Fruit fly (Drosophila melanogaster) whole organism, embryonic: ENCODE measurements around the gene CG17717.
A peak's percentile ranks its signal among the peaks of the same experiment; 100 is the strongest.

Source experiments
- Awh ChIP-seq: fragments of 200-800 bp; sonication (Bioruptor generic); IDR thresholded peaks from 2 replicates; pipeline ENCODE4, ENCODE4 v1.3.6; 2022; ENCODE audit warnings: missing biosample characterization, missing genetic modification characterization
- CG12769 ChIP-seq: fragments of 200-800 bp; sonication (Bioruptor generic); optimal IDR thresholded peaks from 2 replicates; lab custom pipeline; 2019; ENCODE audit warnings: missing biosample characterization, mild to moderate bottlenecking, missing genetic modification characterization, moderate library complexity
- CG13775 ChIP-seq: fragments of 200-800 bp; sonication (Bioruptor generic); optimal IDR thresholded peaks from 3 replicates; lab custom pipeline; 2017; ENCODE audit warnings: missing biosample characterization, mild to moderate bottlenecking, missing genetic modification characterization
- CG14050 ChIP-seq: fragments of 200-800 bp; sonication (Bioruptor generic); IDR thresholded peaks from 3 replicates; pipeline ENCODE4 v1.3.6; 2022; ENCODE audit warnings: missing biosample characterization, missing genetic modification characterization
- CG16779 ChIP-seq: fragments of 200-800 bp; sonication (Bioruptor generic); IDR thresholded peaks from 2 replicates; pipeline ENCODE4 v1.3.6; 2022; ENCODE audit warnings: missing biosample characterization, missing genetic modification characterization
- CG17385 ChIP-seq: fragments of 200-800 bp; sonication (Bioruptor generic); optimal IDR thresholded peaks from 3 replicates; lab custom pipeline; 2018; ENCODE audit warnings: missing biosample characterization, mild to moderate bottlenecking, missing genetic modification characterization
- CG17802 ChIP-seq: fragments of 200-800 bp; sonication (Bioruptor generic); optimal IDR thresholded peaks from 2 replicates; lab custom pipeline; 2018; ENCODE audit warnings: missing biosample characterization, mild to moderate bottlenecking, missing genetic modification characterization, moderate library complexity
- CG17829 ChIP-seq: fragments of 200-800 bp; optimal IDR thresholded peaks from 2 replicates; lab custom pipeline; 2019; ENCODE audit warnings: missing biosample characterization, mild to moderate bottlenecking, missing genetic modification characterization, moderate library complexity
- CG18262 ChIP-seq: fragments of 200-800 bp; optimal IDR thresholded peaks from 3 replicates; lab custom pipeline; 2019; ENCODE audit warnings: missing biosample characterization, mild to moderate bottlenecking, missing genetic modification characterization, moderate library complexity
- CG34376 ChIP-seq: fragments of 200-800 bp; sonication (Bioruptor generic); optimal IDR thresholded peaks from 2 replicates; lab custom pipeline; 2018; ENCODE audit warnings: missing biosample characterization, mild to moderate bottlenecking, missing genetic modification characterization
- CG3838 ChIP-seq: fragments of 200-800 bp; sonication (Bioruptor generic); optimal IDR thresholded peaks from 3 replicates; lab custom pipeline; 2016; ENCODE audit warnings: missing biosample characterization, missing genetic modification characterization
- CG3995 ChIP-seq: fragments of 200-800 bp; sonication (Bioruptor generic); optimal IDR thresholded peaks from 3 replicates; lab custom pipeline; 2016; ENCODE audit warnings: missing biosample characterization, missing genetic modification characterization
- CG4282 ChIP-seq: fragments of 200-800 bp; sonication (Bioruptor generic); optimal IDR thresholded peaks from 2 replicates; lab custom pipeline; 2016; ENCODE audit warnings: missing biosample characterization, missing genetic modification characterization
- CG6272 ChIP-seq: fragments of 200-800 bp; sonication (Bioruptor generic); IDR thresholded peaks from 2 replicates; pipeline ENCODE4 v1.3.6; 2022; ENCODE audit warnings: missing biosample characterization, missing genetic modification characterization
- CG7372 ChIP-seq: fragments of 200-800 bp; sonication (Bioruptor generic); IDR thresholded peaks from 2 replicates; pipeline ENCODE4 v1.3.6; 2022; ENCODE audit warnings: missing biosample characterization, missing genetic modification characterization
- CG7786 ChIP-seq: fragments of 200-800 bp; sonication (Bioruptor generic); optimal IDR thresholded peaks from 2 replicates; lab custom pipeline; 2016; ENCODE audit warnings: missing biosample characterization, missing genetic modification characterization
- CG8290 ChIP-seq, 3 experiments: fragments of 200-800 bp; sonication (Bioruptor generic); optimal IDR thresholded peaks; 2 replicates each; lab custom pipeline; 2016 to 2019; ENCODE audit warnings: missing biosample characterization in 3 of 3, missing genetic modification characterization in 3 of 3, mild to moderate bottlenecking in 2 of 3, moderate library complexity in 1 of 3
- CG8359 ChIP-seq: fragments of 200-800 bp; sonication (Bioruptor generic); optimal IDR thresholded peaks from 2 replicates; lab custom pipeline; 2017; ENCODE audit warnings: missing biosample characterization, mild to moderate bottlenecking, missing genetic modification characterization, borderline replicate concordance
- Dad ChIP-seq: fragments of 200-800 bp; sonication (Bioruptor generic); optimal IDR thresholded peaks from 3 replicates; lab custom pipeline; 2016; ENCODE audit warnings: missing biosample characterization, missing genetic modification characterization
- Dll ChIP-seq: fragments of 200-800 bp; sonication (Bioruptor generic); IDR thresholded peaks from 4 replicates; pipeline ENCODE4 v1.3.6; 2022; ENCODE audit warnings: missing biosample characterization, missing genetic modification characterization; ENCODE audit not compliant: partially characterized antibody
- HLH3B ChIP-seq: fragments of 200-800 bp; sonication (Bioruptor generic); IDR thresholded peaks from 2 replicates; pipeline ENCODE4 v1.3.6; 2022; ENCODE audit warnings: missing biosample characterization, missing genetic modification characterization
- PHDP ChIP-seq: fragments of 200-800 bp; sonication (Bioruptor generic); optimal IDR thresholded peaks from 3 replicates; lab custom pipeline; 2018; ENCODE audit warnings: missing biosample characterization, mild to moderate bottlenecking, missing genetic modification characterization, moderate library complexity
- Pdp1 ChIP-seq, 2 experiments: fragments of 200-800 bp; sonication (Bioruptor generic); optimal IDR thresholded peaks; 3 replicates each; lab custom pipeline; 2016; ENCODE audit warnings: missing biosample characterization in 2 of 2, missing genetic modification characterization in 2 of 2, mild to moderate bottlenecking in 1 of 2, moderate library complexity in 1 of 2
- Ravus ChIP-seq: fragments of 200-800 bp; sonication (Bioruptor generic); IDR thresholded peaks from 2 replicates; pipeline ENCODE4 v1.3.6; 2022; ENCODE audit warnings: missing biosample characterization, missing genetic modification characterization
- Usf ChIP-seq: fragments of 200-800 bp; sonication (Bioruptor generic); optimal IDR thresholded peaks from 2 replicates; lab custom pipeline; 2017; ENCODE audit warnings: missing genotype, missing biosample characterization, missing genetic modification characterization
- aop ChIP-seq: fragments of 200-800 bp; sonication (Bioruptor generic); IDR thresholded peaks from 2 replicates; pipeline ENCODE4 v1.3.6; 2022; ENCODE audit warnings: missing biosample characterization, missing genetic modification characterization
- ase ChIP-seq: fragments of 200-800 bp; sonication (Bioruptor generic); IDR thresholded peaks from 3 replicates; pipeline ENCODE4 v1.3.6; 2022; ENCODE audit warnings: missing biosample characterization, missing genetic modification characterization
- ash1 ChIP-seq: fragments of 200-800 bp; sonication (Bioruptor generic); optimal IDR thresholded peaks from 2 replicates; lab custom pipeline; 2018; ENCODE audit warnings: missing biosample characterization, mild to moderate bottlenecking, missing genetic modification characterization
- cas ChIP-seq: fragments of 200-800 bp; sonication (Bioruptor generic); IDR thresholded peaks from 2 replicates; pipeline ENCODE4 v1.3.6; 2022; ENCODE audit warnings: missing biosample characterization, missing genetic modification characterization
- chinmo ChIP-seq: fragments of 200-800 bp; sonication (Bioruptor generic); IDR thresholded peaks from 4 replicates; pipeline ENCODE4 v1.3.6; 2022; ENCODE audit warnings: missing biosample characterization, missing genetic modification characterization; ENCODE audit not compliant: partially characterized antibody
- chm ChIP-seq: fragments of 200-800 bp; sonication (Bioruptor generic); IDR thresholded peaks from 2 replicates; pipeline ENCODE4 v1.3.6; 2022; ENCODE audit warnings: missing biosample characterization, missing genetic modification characterization
- ci ChIP-seq: fragments of 200-800 bp; sonication (Bioruptor generic); IDR thresholded peaks from 3 replicates; pipeline ENCODE4 v1.3.6; 2022; ENCODE audit warnings: missing biosample characterization, missing genetic modification characterization
- ems ChIP-seq: fragments of 200-800 bp; sonication (Bioruptor generic); optimal IDR thresholded peaks from 3 replicates; lab custom pipeline; 2016; ENCODE audit warnings: missing biosample characterization, missing genetic modification characterization
- grau ChIP-seq: fragments of 200-800 bp; optimal IDR thresholded peaks from 3 replicates; lab custom pipeline; 2019; ENCODE audit warnings: missing biosample characterization, mild to moderate bottlenecking, missing genetic modification characterization, moderate library complexity
- grn ChIP-seq: fragments of 200-800 bp; sonication (Bioruptor generic); optimal IDR thresholded peaks from 3 replicates; lab custom pipeline; 2017; ENCODE audit warnings: missing biosample characterization, missing genetic modification characterization
- gsb ChIP-seq: fragments of 200-800 bp; sonication (Bioruptor generic); IDR thresholded peaks from 2 replicates; pipeline ENCODE4 v1.3.6; 2022; ENCODE audit warnings: missing biosample characterization, missing genetic modification characterization
- h ChIP-seq: fragments of >200 bp; optimal IDR thresholded peaks from 2 replicates; lab custom pipeline; 2017
- jigr1 ChIP-seq: fragments of 200-800 bp; sonication (Bioruptor generic); IDR thresholded peaks from 3 replicates; pipeline ENCODE4 v1.3.6; 2022; ENCODE audit warnings: missing biosample characterization, missing genetic modification characterization
- kah ChIP-seq: fragments of 200-800 bp; sonication (Bioruptor generic); optimal IDR thresholded peaks from 2 replicates; lab custom pipeline; 2018; ENCODE audit warnings: missing biosample characterization, mild to moderate bottlenecking, missing genetic modification characterization
- mirr ChIP-seq: fragments of 200-800 bp; sonication (Bioruptor generic); optimal IDR thresholded peaks from 3 replicates; lab custom pipeline; 2018; ENCODE audit warnings: missing biosample characterization, mild to moderate bottlenecking, missing genetic modification characterization
- pnt ChIP-seq: fragments of 200-800 bp; sonication (Bioruptor generic); optimal IDR thresholded peaks from 3 replicates; lab custom pipeline; 2016; ENCODE audit warnings: missing biosample characterization, missing genetic modification characterization
- prd ChIP-seq, 3 experiments: fragments of >200 bp in 2 of 3; fragments of 200-800 bp in 1 of 3; sonication (Bioruptor generic) in 1 of 3; optimal IDR thresholded peaks in 2 of 3; IDR thresholded peaks in 1 of 3; 2 replicates in 2 of 3; 3 replicates in 1 of 3; pipeline versions ENCODE4 v1.3.6 to Lab custom; 2017 to 2022; ENCODE audit warnings: missing biosample characterization in 1 of 3, missing genetic modification characterization in 1 of 3
- pum ChIP-seq: fragments of 200-800 bp; sonication (Bioruptor generic); optimal IDR thresholded peaks from 2 replicates; lab custom pipeline; 2016; ENCODE audit warnings: missing biosample characterization, missing genetic modification characterization
- ro ChIP-seq: fragments of 200-800 bp; sonication (Bioruptor generic); IDR thresholded peaks from 2 replicates; pipeline ENCODE4 v1.3.6; 2022; ENCODE audit warnings: missing biosample characterization, missing genetic modification characterization
- row ChIP-seq: fragments of 200-800 bp; sonication (Bioruptor generic); IDR thresholded peaks from 3 replicates; pipeline ENCODE4 v1.3.6; 2022; ENCODE audit warnings: missing biosample characterization, missing genetic modification characterization
- sd ChIP-seq: fragments of 200-800 bp; sonication (Bioruptor generic); optimal IDR thresholded peaks from 3 replicates; lab custom pipeline; 2018; ENCODE audit warnings: missing biosample characterization, mild to moderate bottlenecking, missing genetic modification characterization, moderate library complexity
- seq ChIP-seq: fragments of 200-800 bp; sonication (Bioruptor generic); IDR thresholded peaks from 2 replicates; pipeline ENCODE4 v1.3.6; 2022; ENCODE audit warnings: missing biosample characterization, missing genetic modification characterization
- sr ChIP-seq: fragments of 200-800 bp; sonication (Bioruptor generic); IDR thresholded peaks from 3 replicates; pipeline ENCODE4 v1.3.6; 2022; ENCODE audit warnings: missing biosample characterization, missing genetic modification characterization
- ssp ChIP-seq: fragments of 200-800 bp; sonication (Bioruptor generic); IDR thresholded peaks from 2 replicates; pipeline ENCODE4 v1.3.6; 2022; ENCODE audit warnings: missing biosample characterization, missing genetic modification characterization
- wek ChIP-seq: fragments of 200-800 bp; sonication (Bioruptor generic); optimal IDR thresholded peaks from 3 replicates; lab custom pipeline; 2018; ENCODE audit warnings: missing biosample characterization, mild to moderate bottlenecking, missing genetic modification characterization, moderate library complexity

Gene CG17717

DNA sequence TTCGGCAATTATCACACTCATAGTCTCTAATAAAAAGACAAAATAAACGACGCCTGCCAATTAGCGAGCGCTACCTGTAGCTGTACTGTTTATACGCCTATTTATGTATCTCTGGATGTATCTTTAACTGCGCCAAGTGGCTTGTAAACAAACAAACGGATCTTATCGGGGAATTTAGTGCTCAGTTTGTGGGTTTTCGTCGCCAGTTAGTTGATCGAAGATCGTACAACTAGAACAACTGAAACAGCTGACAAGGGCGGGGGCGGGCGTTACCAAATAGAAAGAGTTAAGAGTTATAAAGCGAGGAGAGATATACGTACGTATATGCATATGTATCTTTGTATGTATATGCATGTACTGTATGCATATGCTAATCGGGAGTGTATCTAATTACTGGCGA lies 42.1 kb upstream of the CG17717 start (continued):
- TF ChIP-seq ssp (GFP tag; lab: Robert Waterston, UW) (no peak), CG16779 (no peak), CG18262 (tag; lab: Kevin White, UChicago) (no peak), CG13775 (no peak), ems (GFP tag; lab: Kevin White, UChicago) (no peak), ro (GFP tag; lab: Robert Waterston, UW) (no peak), Dad (GFP tag; lab: Kevin White, UChicago) (no peak), Ravus (GFP tag; lab: Robert Waterston, UW) (no peak), Pdp1 (GFP tag; optimal IDR thresholded peaks at IDR 0.05; lab: Kevin White, UChicago) (no peak), CG17385 (no peak), CG8359 (GFP tag; lab: Kevin White, UChicago) (no peak), CG14050 (no peak), ci (GFP tag; lab: Robert Waterston, UW) (no peak), grau (peak; percentile 64), CG12769 (tag; lab: Kevin White, UChicago) (peak; percentile 28), sd (tag; lab: Kevin White, UChicago) (peak; percentile 46), kah (GFP tag; lab: Kevin White, UChicago) (no peak), chm (GFP tag; lab: Robert Waterston, UW) (no peak), mirr (GFP tag; lab: Kevin White, UChicago) (peak; percentile 9), grn (GFP tag; lab: Kevin White, UChicago) (peak; percentile 49), CG7372 (GFP tag; lab: Robert Waterston, UW) (no peak), CG7786 (GFP tag; lab: Kevin White, UChicago) (no peak), row (GFP tag; lab: Robert Waterston, UW) (peak; percentile 24; the same call in 1 of the 3 replicates), CG34376 (no peak), CG17802 (tag; lab: Kevin White, UChicago) (no peak), CG8290 (GFP tag; optimal IDR thresholded peaks at IDR 0.05; lab: Kevin White, UChicago) (no peak), CG8290 (tag; optimal IDR thresholded peaks at IDR 0.05; lab: Kevin White, UChicago) (peak in 1 of 2 experiments; percentile 12), ase (no peak), chinmo (GFP tag; lab: Robert Waterston, UW) (0 out of 4 replicates have a peak, but pooled peaks have one; percentile 27), gsb (GFP tag; lab: Robert Waterston, UW) (no peak), HLH3B (GFP tag; lab: Robert Waterston, UW) (no peak), Dll (GFP tag; lab: Robert Waterston, UW) (no peak), ash1 (GFP tag; lab: Kevin White, UChicago) (no peak)

DNA sequence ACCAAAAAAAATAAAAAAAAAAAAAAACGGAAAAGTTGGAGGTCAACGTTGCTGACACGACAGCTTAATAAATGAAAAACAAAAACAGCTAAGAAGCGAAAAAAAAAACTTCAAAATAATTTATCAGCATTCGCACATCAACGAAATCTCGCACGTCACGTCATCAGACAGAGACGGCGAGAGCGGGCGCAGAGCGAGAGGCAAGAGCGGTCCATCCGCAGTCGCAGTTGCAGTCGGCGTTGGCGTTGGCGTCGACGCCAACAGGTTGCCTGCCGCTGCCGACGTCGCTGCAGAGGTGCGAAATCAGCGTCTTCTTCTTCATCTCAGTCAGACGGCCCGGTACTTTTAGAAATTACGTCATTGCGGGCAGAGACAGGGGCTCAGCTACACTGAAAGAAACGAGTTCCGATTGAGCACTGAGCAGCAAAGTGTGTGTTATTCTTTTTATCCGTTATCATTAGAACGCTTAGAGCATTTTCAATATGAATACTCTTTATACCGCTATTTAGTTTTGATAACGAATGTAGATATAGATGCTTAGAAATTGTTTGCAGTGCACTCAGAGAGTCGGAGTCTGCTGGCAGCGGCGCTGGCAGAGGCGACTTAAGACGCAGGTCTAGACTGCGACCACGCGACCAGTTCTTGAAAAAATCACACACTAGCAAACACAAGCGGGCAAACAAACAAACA lies 39.5 kb upstream of the CG17717 start:
- TF ChIP-seq CG3838 (peak; percentile 70), CG17829 (peak; percentile 97), h (lab: Kevin White, UChicago) (no peak), Awh (peak; percentile 94), sd (tag; lab: Kevin White, UChicago) (peak; percentile 76), CG4282 (GFP tag; lab: Kevin White, UChicago) (peak; percentile 85), gsb (GFP tag; lab: Robert Waterston, UW) (peak; percentile 95), seq (GFP tag; lab: Robert Waterston, UW) (peak; percentile 96), ase (peak; percentile 95), sr (peak; percentile 70; the same call in 1 of the 3 replicates), cas (GFP tag; lab: Robert Waterston, UW) (peak; percentile 93), pnt (GFP tag; lab: Kevin White, UChicago) (peak; percentile 94), wek (GFP tag; lab: Kevin White, UChicago) (peak; percentile 78), CG3995 (GFP tag; lab: Kevin White, UChicago) (peak; percentile 81), PHDP (tag; lab: Kevin White, UChicago) (peak; percentile 91), ash1 (GFP tag; lab: Kevin White, UChicago) (peak; percentile 91), Usf (GFP tag; lab: Kevin White, UChicago) (peak; percentile 90), prd (optimal IDR thresholded peaks at IDR 0.05; lab: Kevin White, UChicago) (no peak), prd (GFP tag; IDR thresholded peaks at IDR 0.05; lab: Robert Waterston, UW) (peak; percentile 98), aop (GFP tag; lab: Robert Waterston, UW) (peak; percentile 88), pum (GFP tag; lab: Kevin White, UChicago) (peak; percentile 93), jigr1 (peak; percentile 81; the same call in 2 of the 3 replicates), CG6272 (GFP tag; lab: Robert Waterston, UW) (peak; percentile 92)
